Fruit fly (Drosophila melanogaster) whole organism, embryonic: Measurements from ENCODE around the gene crq.

Experiments used
- Adf1 ChIP-seq: fragments of 200-800 bp; sonication (Bioruptor generic); IDR thresholded peaks from 2 replicates; pipeline ENCODE4 v1.3.6; 2022; ENCODE audit warnings: missing biosample characterization, missing genetic modification characterization
- Aef1 ChIP-seq: fragments of 200-800 bp; sonication (Bioruptor generic); IDR thresholded peaks from 3 replicates; pipeline ENCODE4 v1.3.6; 2022; ENCODE audit warnings: missing biosample characterization, missing genetic modification characterization
- Antp ChIP-seq: fragments of 200-800 bp; sonication (Bioruptor generic); optimal IDR thresholded peaks from 3 replicates; lab custom pipeline; 2016; ENCODE audit warnings: missing biosample characterization, missing genetic modification characterization
- Bdp1 ChIP-seq: fragments of 200-800 bp; sonication (Bioruptor generic); optimal IDR thresholded peaks from 3 replicates; lab custom pipeline; 2016; ENCODE audit warnings: missing biosample characterization, missing genetic modification characterization
- Bgb ChIP-seq: fragments of 200-800 bp; sonication (Bioruptor generic); IDR thresholded peaks from 2 replicates; pipeline ENCODE4 v1.3.6; 2022; ENCODE audit warnings: missing biosample characterization, missing genetic modification characterization; ENCODE audit not compliant: partially characterized antibody
- CG10565 ChIP-seq: fragments of 200-800 bp; sonication (Bioruptor generic); optimal IDR thresholded peaks from 3 replicates; lab custom pipeline; 2016; ENCODE audit warnings: missing biosample characterization, mild to moderate bottlenecking, missing genetic modification characterization
- CG12104 ChIP-seq: fragments of 200-800 bp; sonication (Bioruptor generic); optimal IDR thresholded peaks from 3 replicates; lab custom pipeline; 2016; ENCODE audit warnings: missing biosample characterization, missing genetic modification characterization
- CG12236 ChIP-seq: fragments of 200-800 bp; sonication (Bioruptor generic); optimal IDR thresholded peaks from 2 replicates; lab custom pipeline; 2016; ENCODE audit warnings: missing biosample characterization, missing genetic modification characterization
- CG12299 ChIP-seq: fragments of 200-800 bp; sonication (Bioruptor generic); optimal IDR thresholded peaks from 2 replicates; lab custom pipeline; 2018; ENCODE audit warnings: missing biosample characterization, mild to moderate bottlenecking, missing genetic modification characterization
- CG13424 ChIP-seq: fragments of 200-800 bp; sonication (Bioruptor generic); optimal IDR thresholded peaks from 2 replicates; lab custom pipeline; 2019; ENCODE audit warnings: missing biosample characterization, mild to moderate bottlenecking, missing genetic modification characterization, moderate library complexity
- CG17328 ChIP-seq: fragments of 200-800 bp; sonication (Bioruptor generic); IDR thresholded peaks from 2 replicates; pipeline ENCODE4 v1.3.6; 2022; ENCODE audit warnings: missing biosample characterization, missing genetic modification characterization
- CG17829 ChIP-seq: fragments of 200-800 bp; optimal IDR thresholded peaks from 2 replicates; lab custom pipeline; 2019; ENCODE audit warnings: missing biosample characterization, mild to moderate bottlenecking, missing genetic modification characterization, moderate library complexity
- CG18619 ChIP-seq: fragments of 200-800 bp; sonication (Bioruptor generic); optimal IDR thresholded peaks from 3 replicates; lab custom pipeline; 2017; ENCODE audit warnings: missing biosample characterization, mild to moderate bottlenecking, missing genetic modification characterization
- CG30431 ChIP-seq: fragments of 200-800 bp; sonication (Bioruptor generic); optimal IDR thresholded peaks from 2 replicates; lab custom pipeline; 2017; ENCODE audit warnings: missing biosample characterization, missing genetic modification characterization
- CG31365 ChIP-seq: fragments of 200-800 bp; sonication (Bioruptor generic); optimal IDR thresholded peaks from 2 replicates; lab custom pipeline; 2018; ENCODE audit warnings: missing biosample characterization, mild to moderate bottlenecking, missing genetic modification characterization
- CG32532 ChIP-seq: fragments of 200-800 bp; sonication (Bioruptor generic); IDR thresholded peaks from 2 replicates; pipeline ENCODE4 v1.3.6; 2022; ENCODE audit warnings: missing biosample characterization, missing genetic modification characterization
- CG33213 ChIP-seq: fragments of 200-800 bp; sonication (Bioruptor generic); optimal IDR thresholded peaks from 3 replicates; lab custom pipeline; 2016; ENCODE audit warnings: missing biosample characterization, missing genetic modification characterization
- CG3995 ChIP-seq: fragments of 200-800 bp; sonication (Bioruptor generic); optimal IDR thresholded peaks from 3 replicates; lab custom pipeline; 2016; ENCODE audit warnings: missing biosample characterization, missing genetic modification characterization
- CG4360 ChIP-seq: fragments of 200-800 bp; sonication (Bioruptor generic); IDR thresholded peaks from 2 replicates; pipeline ENCODE4 v1.3.6; 2022; ENCODE audit warnings: missing biosample characterization, missing genetic modification characterization
- CG43689 ChIP-seq: fragments of 200-800 bp; sonication (Bioruptor generic); IDR thresholded peaks from 2 replicates; pipeline ENCODE4 v1.3.6; 2022; ENCODE audit warnings: missing biosample characterization, missing genetic modification characterization
- CG4617 ChIP-seq: fragments of 200-800 bp; sonication (Bioruptor generic); optimal IDR thresholded peaks from 3 replicates; lab custom pipeline; 2016; ENCODE audit warnings: missing biosample characterization, missing genetic modification characterization, borderline replicate concordance
- CG6791 ChIP-seq: fragments of 200-800 bp; sonication (Bioruptor generic); IDR thresholded peaks from 3 replicates; pipeline ENCODE4 v1.3.6; 2022; ENCODE audit warnings: missing biosample characterization, missing genetic modification characterization; ENCODE audit not compliant: partially characterized antibody
- CG8765 ChIP-seq: fragments of 200-800 bp; sonication (Bioruptor generic); IDR thresholded peaks from 2 replicates; pipeline ENCODE4 v1.3.6; 2022; ENCODE audit warnings: missing biosample characterization, missing genetic modification characterization
- CG9609 ChIP-seq: fragments of 200-800 bp; sonication (Bioruptor generic); optimal IDR thresholded peaks from 3 replicates; lab custom pipeline; 2016; ENCODE audit warnings: missing biosample characterization, missing genetic modification characterization
- CG9932 ChIP-seq: fragments of 200-800 bp; sonication (Bioruptor generic); IDR thresholded peaks from 2 replicates; pipeline ENCODE4 v1.3.6; 2022; ENCODE audit warnings: missing biosample characterization, missing genetic modification characterization
- Camta ChIP-seq: fragments of 200-800 bp; sonication (Bioruptor generic); optimal IDR thresholded peaks from 2 replicates; lab custom pipeline; 2016; ENCODE audit warnings: missing biosample characterization, missing genetic modification characterization
- H15 ChIP-seq: fragments of 200-800 bp; sonication (Bioruptor generic); IDR thresholded peaks from 3 replicates; pipeline ENCODE4 v1.3.6; 2022; ENCODE audit warnings: missing biosample characterization, missing genetic modification characterization
- Jarid2 ChIP-seq: fragments of 200-800 bp; sonication (Bioruptor generic); optimal IDR thresholded peaks from 3 replicates; lab custom pipeline; 2017; ENCODE audit warnings: mild to moderate bottlenecking, missing biosample characterization, missing genetic modification reagents, missing genetic modification characterization
- Lpt ChIP-seq: fragments of >200 bp; optimal IDR thresholded peaks from 2 replicates; lab custom pipeline; 2018; ENCODE audit warnings: missing biosample characterization, missing genetic modification characterization
- Myb ChIP-seq: fragments of 200-800 bp; sonication (Bioruptor generic); optimal IDR thresholded peaks from 2 replicates; lab custom pipeline; 2016; ENCODE audit warnings: missing biosample characterization, missing genetic modification characterization
- NC2β ChIP-seq: fragments of 200-800 bp; sonication (Bioruptor generic); optimal IDR thresholded peaks from 2 replicates; lab custom pipeline; 2016; ENCODE audit warnings: missing biosample characterization, missing genetic modification characterization
- Ssrp ChIP-seq: fragments of 200-800 bp; sonication (Bioruptor generic); optimal IDR thresholded peaks from 2 replicates; lab custom pipeline; 2018; ENCODE audit warnings: missing biosample characterization, mild to moderate bottlenecking, missing genetic modification characterization, moderate library complexity
- YL-1 ChIP-seq: fragments of 200-800 bp; sonication (Bioruptor generic); optimal IDR thresholded peaks from 3 replicates; lab custom pipeline; 2017; ENCODE audit warnings: missing biosample characterization, mild to moderate bottlenecking, missing genetic modification characterization
- ap ChIP-seq: fragments of 200-800 bp; sonication (Bioruptor generic); IDR thresholded peaks from 2 replicates; pipeline ENCODE4 v1.3.6; 2022; ENCODE audit warnings: missing biosample characterization, missing genetic modification characterization
- ci ChIP-seq: fragments of 200-800 bp; sonication (Bioruptor generic); IDR thresholded peaks from 3 replicates; pipeline ENCODE4 v1.3.6; 2022; ENCODE audit warnings: missing biosample characterization, missing genetic modification characterization
- crc ChIP-seq: fragments of 200-800 bp; sonication (Bioruptor generic); optimal IDR thresholded peaks from 2 replicates; lab custom pipeline; 2016; ENCODE audit warnings: missing biosample characterization, missing genetic modification characterization
- croc ChIP-seq: fragments of 200-800 bp; sonication (Bioruptor generic); conservative IDR thresholded peaks from 3 replicates; pipeline ENCODE4 v1.3.6; 2022; ENCODE audit warnings: missing biosample characterization, missing genetic modification characterization
- dan ChIP-seq: fragments of 200-800 bp; sonication (Bioruptor generic); IDR thresholded peaks from 2 replicates; pipeline ENCODE4 v1.3.6; 2022; ENCODE audit warnings: missing biosample characterization, missing genetic modification characterization
- dmrt99B ChIP-seq: fragments of 200-800 bp; sonication (Bioruptor generic); optimal IDR thresholded peaks from 2 replicates; lab custom pipeline; 2018; ENCODE audit warnings: missing biosample characterization, mild to moderate bottlenecking, missing genetic modification characterization, moderate library complexity
- ems ChIP-seq: fragments of 200-800 bp; sonication (Bioruptor generic); optimal IDR thresholded peaks from 3 replicates; lab custom pipeline; 2016; ENCODE audit warnings: missing biosample characterization, missing genetic modification characterization
- fd64A ChIP-seq: fragments of 200-800 bp; sonication (Bioruptor generic); optimal IDR thresholded peaks from 3 replicates; lab custom pipeline; 2018; ENCODE audit warnings: missing biosample characterization, mild to moderate bottlenecking, missing genetic modification characterization
- gro ChIP-seq: fragments of 200-800 bp; sonication (Bioruptor generic); optimal IDR thresholded peaks from 2 replicates; lab custom pipeline; 2016; ENCODE audit warnings: missing biosample characterization, missing genetic modification characterization
- h ChIP-seq: fragments of >200 bp; optimal IDR thresholded peaks from 2 replicates; lab custom pipeline; 2017
- lab ChIP-seq: fragments of 200-800 bp; sonication (Bioruptor generic); optimal IDR thresholded peaks from 3 replicates; lab custom pipeline; 2017; ENCODE audit warnings: missing biosample characterization, missing genetic modification characterization, mild to moderate bottlenecking, moderate library complexity, missing genetic modification reagents
- nmo ChIP-seq: fragments of 200-800 bp; sonication (Bioruptor generic); optimal IDR thresholded peaks from 2 replicates; lab custom pipeline; 2018; ENCODE audit warnings: missing biosample characterization, mild to moderate bottlenecking, missing genetic modification characterization, moderate library complexity
- p53 ChIP-seq: fragments of 200-800 bp; sonication (Bioruptor generic); optimal IDR thresholded peaks from 2 replicates; lab custom pipeline; 2016; ENCODE audit warnings: missing biosample characterization, missing genetic modification characterization
- pnt ChIP-seq: fragments of 200-800 bp; sonication (Bioruptor generic); optimal IDR thresholded peaks from 3 replicates; lab custom pipeline; 2016; ENCODE audit warnings: missing biosample characterization, missing genetic modification characterization
- rib ChIP-seq: fragments of 200-800 bp; sonication (Bioruptor generic); IDR thresholded peaks from 2 replicates; pipeline ENCODE4 v1.3.6; 2022; ENCODE audit warnings: missing biosample characterization, missing genetic modification characterization
- sens ChIP-seq: fragments of 200-800 bp; sonication (Bioruptor generic); peaks from one replicate; lab custom pipeline; 2016; ENCODE audit warnings: missing biosample characterization, missing genetic modification characterization
- twi ChIP-seq: fragments of 200-800 bp; optimal IDR thresholded peaks from 2 replicates; lab custom pipeline; 2019; ENCODE audit warnings: missing biosample characterization, mild to moderate bottlenecking, missing genetic modification characterization, moderate library complexity
- usp ChIP-seq: fragments of >200 bp; optimal IDR thresholded peaks from 2 replicates; lab custom pipeline; 2017; ENCODE audit warnings: missing biosample characterization, missing genetic modification characterization
- zfh2 ChIP-seq: fragments of 200-800 bp; sonication (Bioruptor generic); optimal IDR thresholded peaks from 2 replicates; lab custom pipeline; 2016; ENCODE audit warnings: missing biosample characterization, missing genetic modification characterization

Gene crq

DNA sequence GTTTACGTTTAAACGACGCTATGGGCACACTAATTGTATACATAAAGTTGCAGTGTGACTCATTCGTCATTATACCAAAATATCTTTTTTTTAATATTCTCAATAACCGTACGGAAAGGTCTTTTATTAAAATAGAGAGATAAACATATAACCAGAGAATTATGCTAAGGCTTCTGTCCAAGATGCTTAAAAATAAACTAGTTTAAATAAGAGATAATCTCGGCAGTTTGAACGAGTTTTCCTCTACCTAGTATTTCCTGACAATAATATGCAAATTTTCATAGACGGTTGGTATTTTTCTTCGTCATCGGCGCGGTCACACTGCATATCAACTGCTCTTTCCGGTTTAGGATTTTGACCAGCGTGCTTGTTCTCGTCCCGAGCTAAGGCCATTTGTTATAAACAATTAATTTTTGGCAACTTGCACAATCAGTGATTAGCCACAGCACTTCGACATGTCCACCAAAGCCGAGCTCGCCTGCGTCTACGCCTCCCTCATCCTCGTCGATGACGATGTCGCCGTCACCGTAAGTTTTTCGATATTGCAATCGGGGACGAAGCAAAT lies 33.1 kb downstream of the crq start, which contains the start of the genes CG13690 and RpLP1 (continued):
- TF ChIP-seq pnt: no peak
- TF ChIP-seq CG12104 (GFP tag; lab: Kevin White, UChicago): peak; percentile 82
- TF ChIP-seq CG13424 (tag; lab: Kevin White, UChicago): peak; percentile 61
- peak; percentile 92 for TF ChIP-seq ci (GFP tag; lab: Robert Waterston, UW)
- peak; percentile 52 for TF ChIP-seq crc (GFP tag; lab: Kevin White, UChicago)
- peak; percentile 95 for TF ChIP-seq YL-1 (GFP tag; lab: Kevin White, UChicago)
- TF ChIP-seq CG9609: peak; percentile 60
- peak; percentile 72 for TF ChIP-seq CG31365 (tag; lab: Kevin White, UChicago)
- TF ChIP-seq CG3995 (GFP tag; lab: Kevin White, UChicago): peak; percentile 44
- 0 out of 2 replicates have a peak, but pooled peaks have one; percentile 19 for TF ChIP-seq Adf1 (GFP tag; lab: Robert Waterston, UW)
- TF ChIP-seq ems (GFP tag; lab: Kevin White, UChicago): peak; percentile 53
- TF ChIP-seq Lpt (GFP tag; lab: Kevin White, UChicago): no peak
- TF ChIP-seq CG4360 (GFP tag; lab: Robert Waterston, UW): peak; percentile 47; the same call in 1 of the 2 replicates
- no peak for TF ChIP-seq Antp
- TF ChIP-seq nmo (GFP tag; lab: Kevin White, UChicago): peak; percentile 84
- TF ChIP-seq usp: no peak
- no peak; the same call in 1 of the 2 replicates for TF ChIP-seq rib (GFP tag; lab: Robert Waterston, UW)
- TF ChIP-seq fd64A (GFP tag; lab: Kevin White, UChicago): peak; percentile 70
- peak; percentile 51 for TF ChIP-seq zfh2 (GFP tag; lab: Kevin White, UChicago)
- TF ChIP-seq Jarid2 (GFP tag; lab: Kevin White, UChicago): peak; percentile 64
- peak; percentile 54 for TF ChIP-seq CG17328 (GFP tag; lab: Robert Waterston, UW)
- peak; percentile 62 for TF ChIP-seq gro (GFP tag; lab: Kevin White, UChicago)
- TF ChIP-seq croc: no peak
- TF ChIP-seq dmrt99B: peak; percentile 58
- peak; percentile 87 for TF ChIP-seq CG33213 (GFP tag; lab: Kevin White, UChicago)
- no peak for TF ChIP-seq dan (GFP tag; lab: Robert Waterston, UW)
- TF ChIP-seq CG6791 (GFP tag; lab: Robert Waterston, UW): no peak
- peak; percentile 78 for TF ChIP-seq CG12299 (tag; lab: Kevin White, UChicago)
- TF ChIP-seq CG4617 (GFP tag; lab: Kevin White, UChicago): peak; percentile 15
- peak; percentile 78 for TF ChIP-seq CG17829 (tag; lab: Kevin White, UChicago)
- TF ChIP-seq Bdp1 (GFP tag; lab: Kevin White, UChicago): peak; percentile 50
- TF ChIP-seq CG10565: peak; percentile 3
- peak; percentile 59 for TF ChIP-seq twi (tag; lab: Kevin White, UChicago)
- TF ChIP-seq Camta (GFP tag; lab: Kevin White, UChicago): peak; percentile 68
- TF ChIP-seq CG9932 (GFP tag; lab: Robert Waterston, UW): peak; percentile 49
- TF ChIP-seq NC2β (GFP tag; lab: Kevin White, UChicago): peak; percentile 98
- peak; percentile 85 for TF ChIP-seq CG18619 (GFP tag; lab: Kevin White, UChicago)
- TF ChIP-seq Myb (GFP tag; lab: Kevin White, UChicago): peak; percentile 46
- peak; percentile 24; the same call in 1 of the 2 replicates for TF ChIP-seq ap
- TF ChIP-seq Bgb: peak; percentile 25; the same call in 1 of the 2 replicates
- peak; percentile 61 for TF ChIP-seq CG12236 (GFP tag; lab: Kevin White, UChicago)
- peak; percentile 72 for TF ChIP-seq p53 (GFP tag; lab: Kevin White, UChicago)
- peak; percentile 26 for TF ChIP-seq CG30431 (GFP tag; lab: Kevin White, UChicago)
- TF ChIP-seq CG32532 (GFP tag; lab: Robert Waterston, UW): peak; percentile 72
- TF ChIP-seq Aef1 (GFP tag; lab: Robert Waterston, UW): peak; percentile 29; the same call in 1 of the 3 replicates
- no peak for TF ChIP-seq H15
- peak; percentile 92 for TF ChIP-seq lab
- peak; percentile 14 for TF ChIP-seq Ssrp
- peak; percentile 95 for TF ChIP-seq sens
- no peak for TF ChIP-seq h (lab: Kevin White, UChicago)
- no peak for TF ChIP-seq CG8765
- no peak for TF ChIP-seq CG43689 (GFP tag; lab: Robert Waterston, UW)
